Fruit fly (Drosophila melanogaster) whole organism, embryonic: ENCODE data around the gene Appl.

Source experiments
- ATbp ChIP-seq: fragments of 200-800 bp; sonication (Bioruptor generic); optimal IDR thresholded peaks from 2 replicates; lab custom pipeline; 2017; ENCODE audit warnings: missing biosample characterization, mild to moderate bottlenecking, missing genetic modification characterization, missing genetic modification reagents
- Abd-B ChIP-seq: fragments of 200-800 bp; sonication (Bioruptor generic); optimal IDR thresholded peaks from 2 replicates; lab custom pipeline; 2018; ENCODE audit warnings: missing biosample characterization, mild to moderate bottlenecking, missing genetic modification characterization, moderate library complexity
- CG10979 ChIP-seq: fragments of 200-800 bp; sonication (Bioruptor generic); optimal IDR thresholded peaks from 2 replicates; lab custom pipeline; 2018; ENCODE audit warnings: missing biosample characterization, mild to moderate bottlenecking, missing genetic modification characterization, moderate library complexity
- CG14667 ChIP-seq: fragments of 200-800 bp; sonication (Bioruptor generic); IDR thresholded peaks from 2 replicates; pipeline ENCODE4 v1.3.6; 2022; ENCODE audit warnings: missing biosample characterization, missing genetic modification characterization
- CG14860 ChIP-seq: fragments of 200-800 bp; sonication (Bioruptor generic); IDR thresholded peaks from 3 replicates; pipeline ENCODE4 v1.3.6; 2022; ENCODE audit warnings: missing biosample characterization, missing genetic modification characterization; ENCODE audit not compliant: partially characterized antibody
- CG15073 ChIP-seq: fragments of 200-800 bp; sonication (Bioruptor generic); optimal IDR thresholded peaks from 2 replicates; lab custom pipeline; 2016; ENCODE audit warnings: missing biosample characterization, missing genetic modification characterization
- CG15269 ChIP-seq: fragments of 200-800 bp; sonication (Bioruptor generic); optimal IDR thresholded peaks from 2 replicates; lab custom pipeline; 2018; ENCODE audit warnings: missing biosample characterization, mild to moderate bottlenecking, missing genetic modification characterization, moderate library complexity
- CG1602 ChIP-seq: fragments of 200-800 bp; sonication (Bioruptor generic); optimal IDR thresholded peaks from 3 replicates; lab custom pipeline; 2016; ENCODE audit warnings: missing biosample characterization, missing genetic modification characterization
- CG18619 ChIP-seq: fragments of 200-800 bp; sonication (Bioruptor generic); optimal IDR thresholded peaks from 3 replicates; lab custom pipeline; 2017; ENCODE audit warnings: missing biosample characterization, mild to moderate bottlenecking, missing genetic modification characterization
- CG32532 ChIP-seq: fragments of 200-800 bp; sonication (Bioruptor generic); IDR thresholded peaks from 2 replicates; pipeline ENCODE4 v1.3.6; 2022; ENCODE audit warnings: missing biosample characterization, missing genetic modification characterization
- CG3847 ChIP-seq: fragments of 200-800 bp; sonication (Bioruptor generic); IDR thresholded peaks from 2 replicates; pipeline ENCODE4 v1.3.6; 2022; ENCODE audit warnings: missing biosample characterization, missing genetic modification characterization
- CG4707 ChIP-seq: fragments of 200-800 bp; sonication (Bioruptor generic); optimal IDR thresholded peaks from 2 replicates; lab custom pipeline; 2018; ENCODE audit warnings: missing biosample characterization, mild to moderate bottlenecking, missing genetic modification characterization, moderate library complexity
- CG5953 ChIP-seq: fragments of 200-800 bp; sonication (Bioruptor generic); IDR thresholded peaks from 2 replicates; pipeline ENCODE4 v1.3.6; 2022; ENCODE audit warnings: missing biosample characterization, missing genetic modification characterization
- CG6272 ChIP-seq: fragments of 200-800 bp; sonication (Bioruptor generic); IDR thresholded peaks from 2 replicates; pipeline ENCODE4 v1.3.6; 2022; ENCODE audit warnings: missing biosample characterization, missing genetic modification characterization
- CG6791 ChIP-seq: fragments of 200-800 bp; sonication (Bioruptor generic); IDR thresholded peaks from 3 replicates; pipeline ENCODE4 v1.3.6; 2022; ENCODE audit warnings: missing biosample characterization, missing genetic modification characterization; ENCODE audit not compliant: partially characterized antibody
- CG7786 ChIP-seq: fragments of 200-800 bp; sonication (Bioruptor generic); optimal IDR thresholded peaks from 2 replicates; lab custom pipeline; 2016; ENCODE audit warnings: missing biosample characterization, missing genetic modification characterization
- CG9932 ChIP-seq: fragments of 200-800 bp; sonication (Bioruptor generic); IDR thresholded peaks from 2 replicates; pipeline ENCODE4 v1.3.6; 2022; ENCODE audit warnings: missing biosample characterization, missing genetic modification characterization
- CoRest ChIP-seq: fragments of 200-800 bp; sonication (Bioruptor generic); optimal IDR thresholded peaks from 3 replicates; lab custom pipeline; 2018; ENCODE audit warnings: missing biosample characterization, mild to moderate bottlenecking, missing genetic modification characterization, moderate library complexity
- Dfd ChIP-seq, 2 experiments: fragments of >200 bp; optimal IDR thresholded peaks; 2 replicates each; lab custom pipeline; 2017; ENCODE audit warnings: missing biosample characterization in 2 of 2, missing genetic modification characterization in 2 of 2
- Hand ChIP-seq: fragments of 200-800 bp; sonication (Bioruptor generic); optimal IDR thresholded peaks from 2 replicates; lab custom pipeline; 2017; ENCODE audit warnings: mild to moderate bottlenecking, missing biosample characterization, missing genetic modification reagents, missing genetic modification characterization
- Hey ChIP-seq: fragments of 200-800 bp; sonication (Bioruptor generic); optimal IDR thresholded peaks from 3 replicates; lab custom pipeline; 2018; ENCODE audit warnings: missing biosample characterization, mild to moderate bottlenecking, missing genetic modification characterization
- Lpt ChIP-seq: fragments of >200 bp; optimal IDR thresholded peaks from 2 replicates; lab custom pipeline; 2018; ENCODE audit warnings: missing biosample characterization, missing genetic modification characterization
- MESR4 ChIP-seq: fragments of 200-800 bp; sonication (Bioruptor generic); optimal IDR thresholded peaks from 2 replicates; lab custom pipeline; 2018; ENCODE audit warnings: missing biosample characterization, mild to moderate bottlenecking, missing genetic modification characterization, moderate library complexity
- Mad ChIP-seq: fragments of 200-800 bp; sonication (Bioruptor generic); optimal IDR thresholded peaks from 2 replicates; lab custom pipeline; 2016; ENCODE audit warnings: missing biosample characterization, missing genetic modification characterization
- Poxn ChIP-seq: fragments of 200-800 bp; sonication (Bioruptor generic); IDR thresholded peaks from 2 replicates; pipeline ENCODE4 v1.3.6; 2022; ENCODE audit warnings: missing biosample characterization, missing genetic modification characterization
- Rfx ChIP-seq: fragments of 200-800 bp; sonication (Bioruptor generic); IDR thresholded peaks from 2 replicates; pipeline ENCODE4 v1.3.6; 2022; ENCODE audit warnings: missing biosample characterization, missing genetic modification characterization
- Vsx1 ChIP-seq: fragments of 200-800 bp; sonication (Bioruptor generic); optimal IDR thresholded peaks from 2 replicates; lab custom pipeline; 2017; ENCODE audit warnings: missing biosample characterization, mild to moderate bottlenecking, missing genetic modification characterization, missing genetic modification reagents
- cato ChIP-seq: fragments of 200-800 bp; sonication (Bioruptor generic); optimal IDR thresholded peaks from 2 replicates; lab custom pipeline; 2016; ENCODE audit warnings: missing biosample characterization, missing genetic modification characterization, borderline replicate concordance
- chif ChIP-seq, 2 experiments: fragments of 200-800 bp; sonication (Bioruptor generic); optimal IDR thresholded peaks; 3 replicates each; lab custom pipeline; 2016; ENCODE audit warnings: missing biosample characterization in 2 of 2, missing genetic modification characterization in 2 of 2
- crc ChIP-seq: fragments of 200-800 bp; sonication (Bioruptor generic); optimal IDR thresholded peaks from 2 replicates; lab custom pipeline; 2016; ENCODE audit warnings: missing biosample characterization, missing genetic modification characterization
- cwo ChIP-seq: fragments of 200-800 bp; sonication (Bioruptor generic); optimal IDR thresholded peaks from 3 replicates; lab custom pipeline; 2017; ENCODE audit warnings: missing biosample characterization, missing genetic modification characterization, mild to moderate bottlenecking, moderate library complexity, missing genetic modification reagents
- ems ChIP-seq: fragments of 200-800 bp; sonication (Bioruptor generic); optimal IDR thresholded peaks from 3 replicates; lab custom pipeline; 2016; ENCODE audit warnings: missing biosample characterization, missing genetic modification characterization
- fu2 ChIP-seq: fragments of 200-800 bp; sonication (Bioruptor generic); optimal IDR thresholded peaks from 2 replicates; lab custom pipeline; 2016; ENCODE audit warnings: missing biosample characterization, missing genetic modification characterization
- gcm ChIP-seq: fragments of 200-800 bp; sonication (Bioruptor generic); optimal IDR thresholded peaks from 2 replicates; lab custom pipeline; 2019; ENCODE audit warnings: missing biosample characterization, mild to moderate bottlenecking, missing genetic modification characterization, moderate library complexity
- h ChIP-seq: fragments of >200 bp; optimal IDR thresholded peaks from 2 replicates; lab custom pipeline; 2017
- knrl ChIP-seq: fragments of 200-800 bp; sonication (Bioruptor generic); IDR thresholded peaks from 3 replicates; pipeline ENCODE4 v1.3.6; 2022; ENCODE audit warnings: missing biosample characterization, missing genetic modification characterization; ENCODE audit not compliant: partially characterized antibody
- peb ChIP-seq: fragments of 200-800 bp; sonication (Bioruptor generic); IDR thresholded peaks from 2 replicates; pipeline ENCODE4 v1.3.6; 2022; ENCODE audit warnings: missing biosample characterization, missing genetic modification characterization
- pfk ChIP-seq: fragments of 200-800 bp; sonication (Bioruptor generic); optimal IDR thresholded peaks from 2 replicates; lab custom pipeline; 2018; ENCODE audit warnings: missing biosample characterization, mild to moderate bottlenecking, missing genetic modification characterization, moderate library complexity
- pros ChIP-seq: fragments of 200-800 bp; sonication (Bioruptor generic); optimal IDR thresholded peaks from 3 replicates; lab custom pipeline; 2019; ENCODE audit warnings: missing biosample characterization, mild to moderate bottlenecking, missing genetic modification characterization, moderate library complexity
- row ChIP-seq: fragments of 200-800 bp; sonication (Bioruptor generic); IDR thresholded peaks from 3 replicates; pipeline ENCODE4 v1.3.6; 2022; ENCODE audit warnings: missing biosample characterization, missing genetic modification characterization
- seq ChIP-seq: fragments of 200-800 bp; sonication (Bioruptor generic); IDR thresholded peaks from 2 replicates; pipeline ENCODE4 v1.3.6; 2022; ENCODE audit warnings: missing biosample characterization, missing genetic modification characterization
- slbo ChIP-seq: fragments of 200-800 bp; sonication (Bioruptor generic); IDR thresholded peaks from 2 replicates; pipeline ENCODE4 v1.3.6; 2022; ENCODE audit warnings: missing biosample characterization, missing genetic modification characterization
- slou ChIP-seq: fragments of 200-800 bp; sonication (Bioruptor generic); optimal IDR thresholded peaks from 3 replicates; lab custom pipeline; 2016; ENCODE audit warnings: missing biosample characterization, missing genetic modification characterization
- ssp ChIP-seq: fragments of 200-800 bp; sonication (Bioruptor generic); IDR thresholded peaks from 2 replicates; pipeline ENCODE4 v1.3.6; 2022; ENCODE audit warnings: missing biosample characterization, missing genetic modification characterization
- stwl ChIP-seq: fragments of 200-800 bp; sonication (Bioruptor generic); optimal IDR thresholded peaks from 3 replicates; lab custom pipeline; 2018; ENCODE audit warnings: missing biosample characterization, mild to moderate bottlenecking, missing genetic modification characterization, moderate library complexity
- sug ChIP-seq: fragments of 200-800 bp; optimal IDR thresholded peaks from 2 replicates; lab custom pipeline; 2019; ENCODE audit warnings: missing biosample characterization, mild to moderate bottlenecking, missing genetic modification characterization, moderate library complexity
- tap ChIP-seq: fragments of 200-800 bp; optimal IDR thresholded peaks from 3 replicates; lab custom pipeline; 2019; ENCODE audit warnings: missing biosample characterization, mild to moderate bottlenecking, missing genetic modification characterization, moderate library complexity
- tin ChIP-seq: fragments of 200-800 bp; sonication (Bioruptor generic); optimal IDR thresholded peaks from 3 replicates; lab custom pipeline; 2016; ENCODE audit warnings: missing biosample characterization, missing genetic modification characterization
- unc-4 ChIP-seq: fragments of 200-800 bp; sonication (Bioruptor generic); IDR thresholded peaks from 2 replicates; pipeline ENCODE4 v1.3.6; 2022; ENCODE audit warnings: missing biosample characterization, missing genetic modification characterization; ENCODE audit not compliant: partially characterized antibody
- wdn ChIP-seq: fragments of 200-800 bp; sonication (Bioruptor generic); IDR thresholded peaks from 2 replicates; pipeline ENCODE4 v1.3.6; 2022; ENCODE audit warnings: missing biosample characterization, missing genetic modification characterization

Appl gene

DNA sequence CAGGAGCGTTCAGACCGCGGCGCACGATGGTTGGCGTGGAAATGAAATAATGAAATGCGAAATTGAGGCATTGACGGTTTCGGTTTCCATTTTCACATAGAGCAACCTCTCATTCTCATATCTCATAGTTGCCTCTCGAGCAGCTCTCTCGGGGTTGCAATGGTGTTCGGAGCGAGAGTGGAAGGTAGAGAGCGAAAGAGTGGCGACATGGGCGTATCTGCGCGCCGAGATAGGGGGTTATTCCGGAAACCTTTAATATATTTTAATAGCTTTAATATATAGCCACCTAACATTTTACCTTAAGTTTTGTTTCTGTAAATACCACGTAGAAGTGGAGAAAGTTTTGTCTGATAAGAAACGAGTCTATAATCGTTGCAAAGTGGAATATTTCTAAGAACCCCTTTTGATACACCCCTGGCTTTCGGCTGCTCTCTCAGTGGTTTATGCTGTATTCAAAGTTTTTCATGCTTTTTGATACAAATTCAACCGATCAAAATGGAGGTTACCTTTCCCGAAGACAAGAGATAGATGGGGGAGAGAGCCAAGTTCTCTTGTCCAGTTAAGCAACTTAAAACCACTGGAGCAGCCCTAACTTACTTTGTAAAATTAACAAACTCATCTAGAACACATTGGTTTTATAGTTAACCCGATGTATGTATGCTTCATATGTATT lies 7.0 kb upstream of the Appl start, which contains the start of gene elav (continued):
- TF ChIP-seq chif (GFP tag; optimal IDR thresholded peaks at IDR 0.05; lab: Kevin White, UChicago): peak; percentile 96 to 98
- peak; percentile 97 for TF ChIP-seq CG14667 (GFP tag; lab: Robert Waterston, UW)
- peak; percentile 100 for TF ChIP-seq row (GFP tag; lab: Robert Waterston, UW)
- TF ChIP-seq knrl: no peak
- TF ChIP-seq Hand (GFP tag; lab: Kevin White, UChicago): peak; percentile 99
- peak; percentile 98 for TF ChIP-seq CG18619
- peak; percentile 98 for TF ChIP-seq Mad (GFP tag; lab: Kevin White, UChicago)
- peak; percentile 99 for TF ChIP-seq gcm (GFP tag; lab: Kevin White, UChicago)
- TF ChIP-seq ems (GFP tag; lab: Kevin White, UChicago): peak; percentile 97
- peak; percentile 99 for TF ChIP-seq CG32532
- peak; percentile 98 for TF ChIP-seq tap (tag; lab: Kevin White, UChicago)
- peak; percentile 99 for TF ChIP-seq CG10979 (tag; lab: Kevin White, UChicago)
- TF ChIP-seq unc-4 (GFP tag; lab: Robert Waterston, UW): no peak; the same call in 1 of the 2 replicates
- peak; percentile 95 for TF ChIP-seq CG5953 (GFP tag; lab: Robert Waterston, UW)
- TF ChIP-seq h: no peak
- peak; percentile 99 for TF ChIP-seq tin (GFP tag; lab: Kevin White, UChicago)
- TF ChIP-seq crc: peak; percentile 95
- peak; percentile 95 for TF ChIP-seq Hey (tag; lab: Kevin White, UChicago)
- TF ChIP-seq CG1602 (GFP tag; lab: Kevin White, UChicago): peak; percentile 98
- TF ChIP-seq sug (tag; lab: Kevin White, UChicago): peak; percentile 99
- TF ChIP-seq CG15269 (tag; lab: Kevin White, UChicago): peak; percentile 99
- peak; percentile 96 for TF ChIP-seq wdn (GFP tag; lab: Robert Waterston, UW)
- peak; percentile 99 for TF ChIP-seq seq
- peak; percentile 62 for TF ChIP-seq MESR4 (GFP tag; lab: Kevin White, UChicago)
- peak; percentile 57 for TF ChIP-seq stwl (tag; lab: Kevin White, UChicago)
- TF ChIP-seq CG7786: peak; percentile 96
- TF ChIP-seq CG4707: peak; percentile 93
- peak; percentile 96 for TF ChIP-seq CG6272 (GFP tag; lab: Robert Waterston, UW)
- peak; percentile 83 for TF ChIP-seq CG15073 (GFP tag; lab: Kevin White, UChicago)
- no peak for TF ChIP-seq CG14860 (GFP tag; lab: Robert Waterston, UW)
- peak; percentile 96 for TF ChIP-seq Abd-B (GFP tag; lab: Kevin White, UChicago)
- peak; percentile 99 for TF ChIP-seq CG9932 (GFP tag; lab: Robert Waterston, UW)
- TF ChIP-seq Vsx1 (GFP tag; lab: Kevin White, UChicago): peak; percentile 97
- peak; percentile 99 for TF ChIP-seq slbo
- TF ChIP-seq Dfd (GFP tag; optimal IDR thresholded peaks at IDR 0.05; lab: Kevin White, UChicago): no peak
- peak; percentile 97 for TF ChIP-seq slou (GFP tag; lab: Kevin White, UChicago)
- TF ChIP-seq pfk (GFP tag; lab: Kevin White, UChicago): peak; percentile 78
- TF ChIP-seq cato (GFP tag; lab: Kevin White, UChicago): peak; percentile 97
- peak; percentile 97 for TF ChIP-seq pros (GFP tag; lab: Kevin White, UChicago)
- TF ChIP-seq fu2: peak; percentile 95
- TF ChIP-seq CG3847 (GFP tag; lab: Robert Waterston, UW): peak; percentile 99
- TF ChIP-seq CoRest: peak; percentile 99
- peak; percentile 99 for TF ChIP-seq Rfx (GFP tag; lab: Robert Waterston, UW)
- peak; percentile 98 for TF ChIP-seq cwo (GFP tag; lab: Kevin White, UChicago)
- TF ChIP-seq ATbp: peak; percentile 98
- peak; percentile 96 for TF ChIP-seq Poxn (GFP tag; lab: Robert Waterston, UW)
- TF ChIP-seq peb (GFP tag; lab: Robert Waterston, UW): peak; percentile 96
- TF ChIP-seq Lpt (GFP tag; lab: Kevin White, UChicago): no peak
- 0 out of 3 replicates have a peak, but pooled peaks have one; percentile 34 for TF ChIP-seq CG6791
- TF ChIP-seq ssp (GFP tag; lab: Robert Waterston, UW): peak; percentile 93
